Worm (Caenorhabditis elegans): Measurements from ENCODE around the gene dpf-1.

The dpf-1 gene

DNA sequence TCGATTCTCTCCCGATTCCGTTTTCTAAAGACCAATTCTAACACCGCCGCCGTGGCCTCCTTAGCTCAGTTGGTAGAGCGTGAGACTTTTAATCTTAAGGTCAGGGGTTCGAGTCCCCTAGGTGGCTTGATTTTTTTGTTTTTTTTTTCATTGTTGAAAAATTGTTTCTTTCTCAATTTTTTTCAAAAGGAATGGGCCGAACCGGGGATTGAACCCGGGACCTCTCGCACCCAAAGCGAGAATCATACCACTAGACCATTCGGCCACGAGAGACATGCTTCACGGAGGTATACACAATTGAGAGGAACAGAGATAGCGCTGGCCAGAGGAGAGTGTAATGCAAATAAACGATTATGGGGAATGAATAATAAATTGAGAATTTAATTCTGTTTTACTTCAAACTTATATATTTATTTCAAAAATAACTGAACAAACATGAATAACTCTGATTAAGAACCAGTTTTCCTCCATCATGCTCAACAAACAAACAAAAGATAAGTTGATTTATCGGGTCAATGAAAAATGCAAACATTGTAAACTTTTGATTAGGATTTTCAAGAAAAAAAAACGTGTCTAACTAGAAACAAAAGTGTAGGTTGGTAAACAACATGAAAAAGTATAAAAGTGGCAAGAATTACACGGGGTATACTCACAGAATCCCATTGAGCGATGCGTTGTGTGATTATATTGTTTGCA, 5.9 kb upstream of the dpf-1 start, which contains the start of gene pqn-71:
pqn-71 (plus strand) TSS at position 646 of the 696 bp plus-strand sequence.
- TF ChIP-seq T22C8.4 (GFP tag; IDR thresholded peaks at IDR 0.05) (peak; percentile 77), ref-1 (GFP tag; conservative IDR thresholded peaks at IDR 0.05) (peak; percentile 77; the same call in 1 of the 2 replicates), med-1 (GFP tag; optimal IDR thresholded peaks at IDR 0.05; ENCODE audit: insufficient read depth) (peak; percentile 68), flt-1 (GFP tag; IDR thresholded peaks at IDR 0.05) (peak; percentile 91), ztf-29 (GFP tag; IDR thresholded peaks at IDR 0.05) (peak; percentile 83; the same call in 1 of the 2 replicates), cog-1 (tag; optimal IDR thresholded peaks at IDR 0.05) (peak; percentile 91), ztf-23 (GFP tag; IDR thresholded peaks at IDR 0.05) (peak; percentile 90), tab-1 (GFP tag; IDR thresholded peaks at IDR 0.05) (peak; percentile 92; the same call in 1 of the 2 replicates), klf-2 (GFP tag; conservative IDR thresholded peaks at IDR 0.05) (peak; percentile 88; the same call in 1 of the 2 replicates)

DNA sequence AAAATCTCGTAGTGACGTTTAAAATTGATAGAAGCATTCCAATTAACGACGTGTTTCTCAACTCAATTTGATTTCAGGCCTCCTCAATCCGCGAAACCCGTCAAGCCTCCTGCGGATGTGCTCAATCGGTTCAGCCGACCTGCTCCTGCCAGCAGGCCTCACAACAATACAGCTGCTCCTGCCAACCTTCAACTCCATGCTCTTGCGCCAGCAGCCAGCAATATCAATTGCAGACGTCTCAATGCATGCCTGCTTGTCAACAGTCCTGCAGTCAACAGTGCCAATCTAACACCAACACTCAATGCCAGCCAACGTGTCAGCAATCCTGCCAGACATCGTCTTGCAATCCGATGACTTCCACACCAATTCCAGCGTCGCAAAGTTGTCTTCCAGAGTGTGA, 5.1 kb upstream of the dpf-1 start:
- TF ChIP-seq ztf-29 (GFP tag; IDR thresholded peaks at IDR 0.05), result no peak
- no peak for TF ChIP-seq T22C8.4 (GFP tag; IDR thresholded peaks at IDR 0.05)
- no peak for TF ChIP-seq tab-1 (GFP tag; IDR thresholded peaks at IDR 0.05)
- no peak for TF ChIP-seq flt-1 (GFP tag; IDR thresholded peaks at IDR 0.05)
- no peak for TF ChIP-seq ref-1 (GFP tag; conservative IDR thresholded peaks at IDR 0.05)
- TF ChIP-seq cog-1 (tag; optimal IDR thresholded peaks at IDR 0.05), result no peak
- TF ChIP-seq ztf-23 (GFP tag; IDR thresholded peaks at IDR 0.05), result no peak
- TF ChIP-seq med-1 (GFP tag; optimal IDR thresholded peaks at IDR 0.05; ENCODE audit: insufficient read depth), result no peak
- TF ChIP-seq klf-2 (GFP tag; conservative IDR thresholded peaks at IDR 0.05), result no peak

DNA sequence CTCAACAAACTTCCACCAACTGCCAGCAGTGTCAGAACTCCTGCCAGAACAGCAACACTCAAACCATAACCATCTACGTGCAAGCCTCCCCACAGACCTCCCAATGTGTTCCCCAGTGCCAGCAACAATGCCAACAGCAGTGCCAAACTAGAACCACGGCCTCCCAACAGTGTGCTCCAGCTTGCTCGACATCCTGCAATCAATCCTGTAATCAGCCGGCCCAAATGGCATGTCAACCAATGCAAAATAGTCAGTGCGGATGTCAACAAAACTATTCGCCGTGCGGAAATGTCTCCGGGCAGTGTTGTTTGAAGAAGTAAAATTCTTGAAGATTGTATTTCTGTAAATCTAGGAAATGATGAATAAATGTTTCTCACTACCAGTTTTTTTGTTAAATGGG, 4.4 kb upstream of the dpf-1 start:
- TF ChIP-seq klf-2 (GFP tag; conservative IDR thresholded peaks at IDR 0.05), result no peak
- TF ChIP-seq ztf-29 (GFP tag; IDR thresholded peaks at IDR 0.05), result no peak
- TF ChIP-seq ztf-23 (GFP tag; IDR thresholded peaks at IDR 0.05), result no peak
- TF ChIP-seq flt-1 (GFP tag; IDR thresholded peaks at IDR 0.05), result no peak
- no peak for TF ChIP-seq ref-1 (GFP tag; conservative IDR thresholded peaks at IDR 0.05)
- TF ChIP-seq T22C8.4 (GFP tag; IDR thresholded peaks at IDR 0.05), result no peak
- no peak for TF ChIP-seq cog-1 (tag; optimal IDR thresholded peaks at IDR 0.05)
- no peak for TF ChIP-seq med-1 (GFP tag; optimal IDR thresholded peaks at IDR 0.05; ENCODE audit: insufficient read depth)
- no peak for TF ChIP-seq tab-1 (GFP tag; IDR thresholded peaks at IDR 0.05)

DNA sequence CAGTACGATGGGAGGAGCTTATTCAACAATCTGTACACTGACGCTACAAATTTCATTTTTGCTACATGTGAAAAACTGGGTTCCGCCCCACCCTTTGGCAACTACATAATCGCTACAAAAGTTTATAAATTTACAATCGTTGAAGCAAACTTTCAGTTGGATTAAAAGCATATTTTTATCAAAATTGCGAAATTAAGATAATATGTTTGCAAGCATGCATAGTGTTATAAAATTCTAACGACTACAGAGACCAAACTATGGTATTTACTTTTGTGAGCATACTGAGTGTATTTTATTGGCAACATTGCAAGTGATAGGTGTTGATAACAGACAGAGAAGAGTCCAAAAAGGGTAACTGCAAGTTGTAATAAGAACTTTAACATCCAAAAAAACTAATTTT, 7.5 kb downstream of the dpf-1 start, which contains the start of gene C06B8.2:
C06B8.2 (minus strand) TSS at position 153 of the 400 bp plus-strand sequence.
- TF ChIP-seq med-1 (GFP tag; optimal IDR thresholded peaks at IDR 0.05; ENCODE audit: insufficient read depth) (no peak), tab-1 (GFP tag; IDR thresholded peaks at IDR 0.05) (no peak), klf-2 (GFP tag; conservative IDR thresholded peaks at IDR 0.05) (no peak), cog-1 (tag; optimal IDR thresholded peaks at IDR 0.05) (no peak)

DNA sequence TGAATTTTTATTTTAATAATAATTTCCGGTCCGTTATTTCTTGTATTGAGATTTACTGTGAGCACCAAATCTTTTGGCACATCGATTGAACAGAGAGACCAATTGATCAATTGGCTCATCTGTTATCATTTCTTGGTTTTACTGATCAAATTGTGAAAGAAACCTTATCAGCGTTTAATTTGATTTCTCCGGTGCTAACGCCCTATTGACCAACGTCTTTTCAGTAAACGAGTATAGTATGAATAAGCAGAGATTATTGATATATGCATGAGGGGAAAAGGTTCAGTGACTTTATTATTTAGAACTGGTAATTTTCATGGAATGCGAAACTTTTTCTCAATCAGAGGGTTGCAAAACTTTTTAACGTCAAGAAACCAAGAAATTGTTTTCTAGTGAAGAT, 8.0 kb downstream of the dpf-1 start:
- no peak for TF ChIP-seq ztf-23 (GFP tag; IDR thresholded peaks at IDR 0.05)
- TF ChIP-seq flt-1 (GFP tag; IDR thresholded peaks at IDR 0.05), result no peak

DNA sequence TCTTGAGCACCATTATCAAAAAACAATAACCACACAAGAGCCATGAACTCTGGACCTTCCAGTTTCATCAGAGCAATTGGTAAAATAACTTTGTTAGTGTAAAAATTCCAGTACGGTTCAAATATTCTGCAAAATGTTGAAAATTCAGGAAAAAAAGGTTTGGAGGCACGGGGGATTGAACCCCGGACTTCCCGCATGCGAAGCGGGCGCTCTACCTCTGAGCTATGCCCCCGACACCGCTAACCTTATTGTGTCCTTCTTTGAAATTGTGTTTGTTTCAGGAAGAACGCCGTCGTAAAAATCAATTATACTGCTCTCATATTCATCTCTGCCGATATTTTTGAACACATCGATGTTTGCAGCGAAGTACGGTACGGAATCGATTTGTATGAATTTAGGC, 8.7 kb downstream of the dpf-1 start:
- TF ChIP-seq ztf-29 (GFP tag; IDR thresholded peaks at IDR 0.05) (no peak), ref-1 (GFP tag; conservative IDR thresholded peaks at IDR 0.05) (no peak), T22C8.4 (GFP tag; IDR thresholded peaks at IDR 0.05) (no peak), flt-1 (GFP tag; IDR thresholded peaks at IDR 0.05) (0 out of 2 replicates have a peak, but pooled peaks have one; percentile 28)

DNA sequence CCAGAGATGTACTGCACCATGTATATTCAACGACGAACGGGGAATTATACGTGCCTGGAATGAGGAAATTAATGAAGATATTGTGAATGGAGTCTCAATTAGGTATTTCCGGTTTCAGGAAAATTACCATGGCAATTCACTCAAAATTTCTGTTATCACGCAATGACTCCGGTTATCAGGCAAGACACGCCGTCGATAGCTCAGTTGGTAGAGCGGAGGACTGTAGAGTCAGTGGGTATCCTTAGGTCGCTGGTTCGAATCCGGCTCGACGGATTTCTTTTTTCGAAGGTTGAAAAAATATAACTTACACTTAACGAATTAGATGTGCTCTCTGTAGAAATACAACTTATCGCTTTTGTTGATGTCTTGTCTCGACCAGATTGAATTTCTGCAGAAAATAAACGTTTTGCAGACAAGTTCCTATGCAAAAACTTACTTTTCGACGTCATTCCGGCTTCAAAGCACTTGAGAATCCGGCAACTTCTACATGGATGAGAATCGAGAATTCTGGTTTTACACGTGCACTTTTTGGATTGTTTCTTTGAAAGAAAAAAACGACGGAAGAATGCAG, 9.5 kb downstream of the dpf-1 start:
- TF ChIP-seq ref-1 (GFP tag; conservative IDR thresholded peaks at IDR 0.05), result no peak

DNA sequence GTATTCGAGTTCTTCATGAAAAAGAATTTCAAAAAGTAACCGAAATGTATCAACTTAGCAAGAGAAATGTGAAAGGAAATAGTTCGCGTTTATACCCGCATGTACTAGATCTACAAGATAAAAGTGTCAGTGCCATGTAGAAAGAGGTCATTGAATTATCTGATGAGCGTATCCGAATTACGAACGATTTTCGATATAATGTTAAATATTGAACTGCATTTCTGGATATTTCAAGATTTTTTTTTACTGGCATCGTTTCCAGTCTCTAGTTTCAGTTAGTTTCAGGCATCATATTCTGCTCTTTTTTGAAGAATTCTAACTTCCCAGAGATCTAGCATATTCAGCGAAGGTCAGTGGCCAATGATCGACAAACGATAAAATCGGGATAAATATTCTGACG, 10.2 kb downstream of the dpf-1 start, which contains the start of gene nhr-150:
nhr-150 (minus strand) TSS at position 92 of the 400 bp plus-strand sequence.
- TF ChIP-seq cog-1 (tag; optimal IDR thresholded peaks at IDR 0.05), result no peak
- TF ChIP-seq T22C8.4 (GFP tag; IDR thresholded peaks at IDR 0.05), result no peak
- TF ChIP-seq ztf-29 (GFP tag; IDR thresholded peaks at IDR 0.05), result no peak
- TF ChIP-seq klf-2 (GFP tag; conservative IDR thresholded peaks at IDR 0.05), result no peak
- TF ChIP-seq ztf-23 (GFP tag; IDR thresholded peaks at IDR 0.05), result no peak
- TF ChIP-seq tab-1 (GFP tag; IDR thresholded peaks at IDR 0.05), result no peak
- no peak for TF ChIP-seq flt-1 (GFP tag; IDR thresholded peaks at IDR 0.05)
- TF ChIP-seq ref-1 (GFP tag; conservative IDR thresholded peaks at IDR 0.05), result no peak
- no peak for TF ChIP-seq med-1 (GFP tag; optimal IDR thresholded peaks at IDR 0.05; ENCODE audit: insufficient read depth)

DNA sequence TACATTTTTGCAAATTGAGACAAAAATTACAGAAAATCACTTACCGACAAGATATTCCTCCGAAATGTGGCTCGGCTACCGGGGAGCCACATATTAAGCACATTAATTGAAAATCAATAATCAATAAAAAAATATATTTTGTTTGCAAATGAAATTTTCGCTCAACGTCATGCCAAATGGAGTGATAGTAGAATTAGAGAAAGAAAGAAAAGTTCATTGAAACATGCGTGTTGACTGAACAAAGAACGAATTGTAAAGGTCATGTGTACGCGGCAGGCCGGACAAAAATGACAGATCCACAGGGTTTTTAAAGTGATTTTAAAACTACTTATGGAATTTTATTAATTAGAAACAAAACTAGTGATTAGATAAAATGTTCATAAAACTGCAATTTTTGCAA, 12.4 kb downstream of the dpf-1 start:
- TF ChIP-seq ref-1 (GFP tag; conservative IDR thresholded peaks at IDR 0.05), result no peak
- TF ChIP-seq ztf-29 (GFP tag; IDR thresholded peaks at IDR 0.05), result no peak
- TF ChIP-seq ztf-23 (GFP tag; IDR thresholded peaks at IDR 0.05), result no peak
- no peak for TF ChIP-seq flt-1 (GFP tag; IDR thresholded peaks at IDR 0.05)
- no peak for TF ChIP-seq klf-2 (GFP tag; conservative IDR thresholded peaks at IDR 0.05)
- no peak for TF ChIP-seq med-1 (GFP tag; optimal IDR thresholded peaks at IDR 0.05; ENCODE audit: insufficient read depth)
- TF ChIP-seq cog-1 (tag; optimal IDR thresholded peaks at IDR 0.05), result no peak
- TF ChIP-seq T22C8.4 (GFP tag; IDR thresholded peaks at IDR 0.05), result no peak
- no peak for TF ChIP-seq tab-1 (GFP tag; IDR thresholded peaks at IDR 0.05)

DNA sequence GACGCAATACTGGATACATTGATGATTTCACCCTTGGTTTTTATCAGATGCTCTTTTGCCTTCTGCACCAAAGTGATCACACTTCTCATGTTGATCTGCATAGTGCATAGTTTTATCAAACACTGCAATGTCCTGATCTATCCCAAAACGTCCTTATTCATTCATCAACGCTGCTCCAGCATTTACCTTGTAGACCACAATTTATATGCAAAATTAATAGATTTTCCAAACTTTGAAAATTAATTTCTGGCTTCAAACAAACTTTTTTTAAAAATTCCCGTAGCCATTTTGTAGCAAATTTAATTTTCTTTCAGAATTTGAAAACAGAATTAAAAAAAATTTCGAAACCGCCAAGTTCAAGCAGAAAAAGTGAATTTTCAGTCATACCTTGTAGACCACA, 13.4 kb downstream of the dpf-1 start, which contains the start of gene C06B8.3:
C06B8.3 (minus strand) TSS at position 101 of the 400 bp plus-strand sequence.
- TF ChIP-seq ref-1 (GFP tag; conservative IDR thresholded peaks at IDR 0.05) (no peak), T22C8.4 (GFP tag; IDR thresholded peaks at IDR 0.05) (no peak), klf-2 (GFP tag; conservative IDR thresholded peaks at IDR 0.05) (no peak), ztf-29 (GFP tag; IDR thresholded peaks at IDR 0.05) (no peak), med-1 (GFP tag; optimal IDR thresholded peaks at IDR 0.05; ENCODE audit: insufficient read depth) (no peak), tab-1 (GFP tag; IDR thresholded peaks at IDR 0.05) (no peak), ztf-23 (GFP tag; IDR thresholded peaks at IDR 0.05) (no peak), flt-1 (GFP tag; IDR thresholded peaks at IDR 0.05) (no peak), cog-1 (tag; optimal IDR thresholded peaks at IDR 0.05) (no peak)
